Fruit fly (Drosophila melanogaster) whole organism, embryonic: Measurements from ENCODE around the gene cv-c.

ENCODE experiments used
- CG11696 ChIP-seq: fragments of 200-800 bp; sonication (Bioruptor generic); IDR thresholded peaks from 2 replicates; pipeline ENCODE4 v1.3.6; 2022; ENCODE audit warnings: missing biosample characterization, missing genetic modification characterization
- CG13775 ChIP-seq: fragments of 200-800 bp; sonication (Bioruptor generic); optimal IDR thresholded peaks from 3 replicates; lab custom pipeline; 2017; ENCODE audit warnings: missing biosample characterization, mild to moderate bottlenecking, missing genetic modification characterization
- CG15073 ChIP-seq: fragments of 200-800 bp; sonication (Bioruptor generic); optimal IDR thresholded peaks from 2 replicates; lab custom pipeline; 2016; ENCODE audit warnings: missing biosample characterization, missing genetic modification characterization
- CG6272 ChIP-seq: fragments of 200-800 bp; sonication (Bioruptor generic); IDR thresholded peaks from 2 replicates; pipeline ENCODE4 v1.3.6; 2022; ENCODE audit warnings: missing biosample characterization, missing genetic modification characterization
- CG9215 ChIP-seq: fragments of 200-800 bp; sonication (Bioruptor generic); IDR thresholded peaks from 2 replicates; pipeline ENCODE4 v1.3.6; 2022; ENCODE audit warnings: missing biosample characterization, missing genetic modification characterization
- HHEX ChIP-seq: fragments of 200-800 bp; sonication (Bioruptor generic); optimal IDR thresholded peaks from 3 replicates; lab custom pipeline; 2017; ENCODE audit warnings: missing biosample characterization, mild to moderate bottlenecking, missing genetic modification characterization, missing genetic modification reagents
- ap ChIP-seq: fragments of 200-800 bp; sonication (Bioruptor generic); IDR thresholded peaks from 2 replicates; pipeline ENCODE4 v1.3.6; 2022; ENCODE audit warnings: missing biosample characterization, missing genetic modification characterization
- h ChIP-seq: fragments of >200 bp; optimal IDR thresholded peaks from 2 replicates; lab custom pipeline; 2017
- oc ChIP-seq: fragments of 200-800 bp; sonication (Bioruptor generic); optimal IDR thresholded peaks from 2 replicates; lab custom pipeline; 2018; ENCODE audit warnings: missing biosample characterization, mild to moderate bottlenecking, missing genetic modification characterization, moderate library complexity
- slbo ChIP-seq: fragments of 200-800 bp; sonication (Bioruptor generic); IDR thresholded peaks from 2 replicates; pipeline ENCODE4 v1.3.6; 2022; ENCODE audit warnings: missing biosample characterization, missing genetic modification characterization

dm6 chr3R:14426524-14426923 lies 55.0 kb downstream of the cv-c start:
- TF ChIP-seq CG9215: no peak
- no peak for TF ChIP-seq CG15073 (GFP tag; lab: Kevin White, UChicago)
- no peak for TF ChIP-seq HHEX (GFP tag; lab: Kevin White, UChicago)
- no peak for TF ChIP-seq CG13775
- TF ChIP-seq ap (GFP tag; lab: Robert Waterston, UW): no peak
- no peak for TF ChIP-seq CG11696
- no peak for TF ChIP-seq h
- TF ChIP-seq slbo (GFP tag; lab: Robert Waterston, UW): no peak
- no peak for TF ChIP-seq CG6272 (GFP tag; lab: Robert Waterston, UW)
- TF ChIP-seq oc: no peak
